Worm (Caenorhabditis elegans) whole organism, young adult: ENCODE results near the gene dib-1.

ENCODE experiments used
- B0019.2 ChIP-seq: fragments of 200-800 bp; sonication (Bioruptor generic); conservative IDR thresholded peaks from 2 replicates; pipeline ENCODE4 v1.3.6; 2022; ENCODE audit warnings: missing genetic modification reagents, missing genetic modification characterization, missing compliant biosample characterization
- C17E4.6 ChIP-seq: fragments of 200-800 bp; sonication (Bioruptor generic); IDR thresholded peaks from 2 replicates; pipeline ENCODE4 v1.3.6; 2022; ENCODE audit warnings: missing genetic modification reagents, missing genetic modification characterization, missing compliant biosample characterization
- F33H1.4 ChIP-seq: fragments of 200-800 bp; sonication (Bioruptor generic); IDR thresholded peaks from 2 replicates; pipeline ENCODE4 v1.3.6; 2022; ENCODE audit warnings: missing genetic modification reagents, missing genetic modification characterization, missing compliant biosample characterization
- T07F8.4 ChIP-seq: sonication (generic microtip); optimal IDR thresholded peaks from 2 replicates; lab custom pipeline; 2016; ENCODE audit warnings: mild to moderate bottlenecking, missing genetic modification characterization, moderate library complexity, missing compliant biosample characterization
- Y56A3A.18 ChIP-seq: fragments of 200-800 bp; sonication (Bioruptor generic); IDR thresholded peaks from 2 replicates; pipeline ENCODE4 v1.3.6; 2022; ENCODE audit warnings: missing genetic modification reagents, missing genetic modification characterization, missing compliant biosample characterization
- Y79H2A.3 ChIP-seq: fragments of 200-800 bp; sonication (Bioruptor generic); conservative IDR thresholded peaks from 2 replicates; pipeline ENCODE4 v1.3.6; 2022; ENCODE audit warnings: missing genetic modification reagents, missing genetic modification characterization, missing compliant biosample characterization
- aptf-3 ChIP-seq: fragments of 200-800 bp; sonication (Bioruptor generic); IDR thresholded peaks from 2 replicates; pipeline ENCODE4 v1.3.6; 2022; ENCODE audit warnings: missing genetic modification characterization, missing compliant biosample characterization
- athp-1 ChIP-seq: sonication (generic microtip); optimal IDR thresholded peaks from 2 replicates; lab custom pipeline; 2017; ENCODE audit warnings: mild to moderate bottlenecking, missing genetic modification characterization, missing compliant biosample characterization
- attf-3 ChIP-seq: fragments of 200-800 bp; sonication (Bioruptor generic); conservative IDR thresholded peaks from 2 replicates; pipeline ENCODE4 v1.3.6; 2022; ENCODE audit warnings: missing genetic modification reagents, missing genetic modification characterization, missing compliant biosample characterization
- attf-5 ChIP-seq: fragments of 200-800 bp; sonication (Bioruptor generic); optimal IDR thresholded peaks from 2 replicates; lab custom pipeline; 2018; ENCODE audit warnings: mild to moderate bottlenecking, missing genetic modification characterization, missing compliant biosample characterization
- attf-6 ChIP-seq: fragments of 200-800 bp; sonication (Bioruptor generic); IDR thresholded peaks from 2 replicates; pipeline ENCODE4 v1.3.6; 2022; ENCODE audit warnings: missing genetic modification reagents, missing genetic modification characterization, missing compliant biosample characterization
- bed-1 ChIP-seq: fragments of 200-800 bp; sonication (Bioruptor generic); IDR thresholded peaks from 2 replicates; pipeline ENCODE4 v1.3.6; 2022; ENCODE audit warnings: missing genetic modification reagents, missing genetic modification characterization, missing compliant biosample characterization
- bed-2 ChIP-seq: fragments of 200-800 bp; sonication (Bioruptor generic); IDR thresholded peaks from 2 replicates; pipeline ENCODE4 v1.3.6; 2022; ENCODE audit warnings: missing genetic modification reagents, missing genetic modification characterization, missing compliant biosample characterization
- ceh-79 ChIP-seq: sonication (generic microtip); optimal IDR thresholded peaks from 2 replicates; lab custom pipeline; 2017; ENCODE audit warnings: mild to moderate bottlenecking, missing genetic modification characterization, missing compliant biosample characterization
- ceh-91 ChIP-seq: fragments of 200-800 bp; sonication (Bioruptor generic); IDR thresholded peaks from 2 replicates; pipeline ENCODE4 v1.3.6; 2022; ENCODE audit warnings: missing genetic modification reagents, missing genetic modification characterization, missing compliant biosample characterization
- die-1 ChIP-seq: sonication (generic microtip); optimal IDR thresholded peaks from 2 replicates; lab custom pipeline; 2016; ENCODE audit warnings: missing genotype, mild to moderate bottlenecking, missing genetic modification characterization, missing compliant biosample characterization
- dox-1 ChIP-seq: fragments of 200-800 bp; sonication (Bioruptor generic); IDR thresholded peaks from 2 replicates; pipeline ENCODE4 v1.3.6; 2022; ENCODE audit warnings: missing genetic modification reagents, missing genetic modification characterization, missing compliant biosample characterization
- dpl-1 ChIP-seq: fragments of 150-350 bp; optimal IDR thresholded peaks from 2 replicates; lab custom pipeline; 2014; ENCODE audit warnings: missing biosample characterization, missing genetic modification reagents, missing genetic modification characterization
- gei-17 ChIP-seq: fragments of 200-800 bp; sonication (Bioruptor generic); optimal IDR thresholded peaks from 2 replicates; lab custom pipeline; 2018; ENCODE audit warnings: mild to moderate bottlenecking, missing genetic modification characterization, missing compliant biosample characterization
- hlh-26 ChIP-seq: fragments of 200-800 bp; sonication (Bioruptor generic); conservative IDR thresholded peaks from 2 replicates; pipeline ENCODE4 v1.3.6; 2022; ENCODE audit warnings: missing genetic modification reagents, missing genetic modification characterization, missing compliant biosample characterization
- hmg-1.2 ChIP-seq: fragments of 200-800 bp; sonication (Bioruptor generic); IDR thresholded peaks from 2 replicates; pipeline ENCODE4 v1.3.6; 2022; ENCODE audit warnings: missing genetic modification reagents, missing genetic modification characterization, missing compliant biosample characterization
- hrde-1 ChIP-seq: sonication (generic microtip); optimal IDR thresholded peaks from 2 replicates; lab custom pipeline; 2016; ENCODE audit warnings: missing genetic modification characterization, mild to moderate bottlenecking, missing compliant biosample characterization, moderate library complexity, missing genotype, missing genetic modification reagents, borderline replicate concordance
- lag-1 ChIP-seq: fragments of 200-800 bp; sonication (Bioruptor generic); IDR thresholded peaks from 2 replicates; pipeline ENCODE4 v1.3.6; 2022; ENCODE audit warnings: missing genetic modification reagents, missing genetic modification characterization, missing compliant biosample characterization
- let-607 ChIP-seq, 2 experiments: fragments of 200-800 bp in 1 of 2; sonication (Bioruptor generic) in 1 of 2; sonication (generic microtip) in 1 of 2; optimal IDR thresholded peaks; 2 replicates each; lab custom pipeline; 2016 to 2018; ENCODE audit warnings: mild to moderate bottlenecking in 2 of 2, missing compliant biosample characterization in 2 of 2, missing genetic modification characterization in 2 of 2, moderate library complexity in 2 of 2, missing genotype in 1 of 2
- lin-35 ChIP-seq, 3 experiments: fragments of 150-350 bp in 2 of 3; sonication (generic microtip) in 1 of 3; optimal IDR thresholded peaks; 2 replicates each; lab custom pipeline; 2014 to 2018; ENCODE audit warnings: missing biosample characterization in 3 of 3, missing genetic modification characterization in 3 of 3, missing genetic modification reagents in 3 of 3
- lin-40 ChIP-seq: sonication (generic microtip); optimal IDR thresholded peaks from 2 replicates; lab custom pipeline; 2016; ENCODE audit warnings: missing genetic modification characterization, mild to moderate bottlenecking, missing compliant biosample characterization, missing genotype, missing genetic modification reagents
- lir-1 ChIP-seq: fragments of 200-800 bp; sonication (Bioruptor generic); conservative IDR thresholded peaks from 2 replicates; pipeline ENCODE4 v1.3.6; 2022; ENCODE audit warnings: missing genetic modification reagents, missing genetic modification characterization, missing compliant biosample characterization
- lsl-1 ChIP-seq: fragments of 200-800 bp; sonication (Bioruptor generic); optimal IDR thresholded peaks from 2 replicates; lab custom pipeline; 2018; ENCODE audit warnings: mild to moderate bottlenecking, missing genetic modification characterization, moderate library complexity, missing compliant biosample characterization
- lsy-27 ChIP-seq: sonication (generic microtip); optimal IDR thresholded peaks from 2 replicates; lab custom pipeline; 2017; ENCODE audit warnings: missing genetic modification characterization, mild to moderate bottlenecking, missing compliant biosample characterization, antibody characterized with exemption, missing genotype, borderline replicate concordance; ENCODE audit not compliant: insufficient read depth
- madf-8 ChIP-seq: fragments of 200-800 bp; sonication (Bioruptor generic); conservative IDR thresholded peaks from 2 replicates; pipeline ENCODE4 v1.3.6; 2022; ENCODE audit warnings: missing genetic modification reagents, missing genetic modification characterization, missing compliant biosample characterization
- mcd-1 ChIP-seq: fragments of 200-800 bp; sonication (Bioruptor generic); IDR thresholded peaks from 2 replicates; pipeline ENCODE4 v1.3.6; 2022; ENCODE audit warnings: missing genetic modification reagents, missing genetic modification characterization, missing compliant biosample characterization
- mxl-1 ChIP-seq: sonication (generic microtip); optimal IDR thresholded peaks from 2 replicates; lab custom pipeline; 2016; ENCODE audit warnings: missing genetic modification characterization, missing compliant biosample characterization
- nfya-2 ChIP-seq: fragments of 200-800 bp; sonication (Bioruptor generic); IDR thresholded peaks from 2 replicates; pipeline ENCODE4 v1.3.6; 2022; ENCODE audit warnings: missing genetic modification reagents, missing genetic modification characterization, missing compliant biosample characterization
- nfyb-1 ChIP-seq: fragments of 200-800 bp; sonication (Bioruptor generic); IDR thresholded peaks from 2 replicates; pipeline ENCODE4 v1.3.6; 2022; ENCODE audit warnings: missing genetic modification reagents, missing genetic modification characterization, missing compliant biosample characterization
- nhr-179 ChIP-seq: sonication (generic microtip); optimal IDR thresholded peaks from 2 replicates; lab custom pipeline; 2016; ENCODE audit warnings: mild to moderate bottlenecking, missing genetic modification characterization, missing compliant biosample characterization
- nhr-27 ChIP-seq: fragments of 200-800 bp; sonication (Bioruptor generic); optimal IDR thresholded peaks from 2 replicates; lab custom pipeline; 2018; ENCODE audit warnings: mild to moderate bottlenecking, missing genetic modification characterization, moderate library complexity, missing compliant biosample characterization
- nhr-80 ChIP-seq: sonication (generic microtip); optimal IDR thresholded peaks from 2 replicates; lab custom pipeline; 2016; ENCODE audit warnings: missing genetic modification characterization, missing compliant biosample characterization
- pha-4 ChIP-seq: fragments of 150-350 bp; sonication (generic microtip); optimal IDR thresholded peaks from 2 replicates; lab custom pipeline; 2014; ENCODE audit warnings: missing biosample characterization, missing genetic modification reagents, missing genetic modification characterization
- rpc-1 ChIP-seq, 2 experiments: fragments of 150-350 bp in 1 of 2; sonication (generic microtip) in 1 of 2; optimal IDR thresholded peaks; 2 replicates each; lab custom pipeline; 2014 to 2018; ENCODE audit warnings: missing biosample characterization in 1 of 2, missing genetic modification characterization in 1 of 2, missing genetic modification reagents in 1 of 2, missing genotype in 1 of 2
- snpc-1.1 ChIP-seq: sonication (generic microtip); optimal IDR thresholded peaks from 2 replicates; lab custom pipeline; 2017; ENCODE audit warnings: missing genetic modification characterization, mild to moderate bottlenecking, missing compliant biosample characterization, antibody characterized with exemption, moderate library complexity, missing genotype, missing genetic modification reagents; ENCODE audit not compliant: insufficient read depth
- snpc-3.4 ChIP-seq: sonication (generic microtip); optimal IDR thresholded peaks from 2 replicates; lab custom pipeline; 2017; ENCODE audit warnings: missing genetic modification characterization, mild to moderate bottlenecking, missing compliant biosample characterization, antibody characterized with exemption, moderate library complexity, missing genotype, missing genetic modification reagents
- snpc-4 ChIP-seq, 5 experiments: fragments of 150-350 bp in 1 of 5; sonication (generic microtip) in 4 of 5; optimal IDR thresholded peaks; 2 replicates each; lab custom pipeline; 2014 to 2018; ENCODE audit warnings: missing genetic modification characterization in 5 of 5, missing biosample characterization in 3 of 5, antibody characterized with exemption in 2 of 5, mild to moderate bottlenecking in 2 of 5, missing compliant biosample characterization in 2 of 5, missing genotype in 2 of 5, moderate library complexity in 2 of 5, missing genetic modification reagents in 1 of 5
- sptf-2 ChIP-seq: fragments of 200-800 bp; sonication (Bioruptor generic); optimal IDR thresholded peaks from 2 replicates; lab custom pipeline; 2018; ENCODE audit warnings: mild to moderate bottlenecking, missing genetic modification characterization, missing compliant biosample characterization
- tbx-9 ChIP-seq: sonication (generic microtip); optimal IDR thresholded peaks from 2 replicates; lab custom pipeline; 2016; ENCODE audit warnings: borderline replicate concordance, missing genetic modification characterization, inconsistent platforms, missing compliant biosample characterization
- unc-62 ChIP-seq: fragments of 150-350 bp; optimal IDR thresholded peaks from 2 replicates; lab custom pipeline; 2014; ENCODE audit warnings: missing biosample characterization, missing genetic modification reagents, missing genetic modification characterization
- ztf-18 ChIP-seq: sonication (generic microtip); optimal IDR thresholded peaks from 2 replicates; lab custom pipeline; 2016; ENCODE audit warnings: missing genotype, mild to moderate bottlenecking, missing genetic modification characterization, missing compliant biosample characterization
- ztf-26 ChIP-seq: sonication (generic microtip); optimal IDR thresholded peaks from 2 replicates; lab custom pipeline; 2017; ENCODE audit warnings: missing genetic modification characterization, missing compliant biosample characterization

dib-1 gene

DNA sequence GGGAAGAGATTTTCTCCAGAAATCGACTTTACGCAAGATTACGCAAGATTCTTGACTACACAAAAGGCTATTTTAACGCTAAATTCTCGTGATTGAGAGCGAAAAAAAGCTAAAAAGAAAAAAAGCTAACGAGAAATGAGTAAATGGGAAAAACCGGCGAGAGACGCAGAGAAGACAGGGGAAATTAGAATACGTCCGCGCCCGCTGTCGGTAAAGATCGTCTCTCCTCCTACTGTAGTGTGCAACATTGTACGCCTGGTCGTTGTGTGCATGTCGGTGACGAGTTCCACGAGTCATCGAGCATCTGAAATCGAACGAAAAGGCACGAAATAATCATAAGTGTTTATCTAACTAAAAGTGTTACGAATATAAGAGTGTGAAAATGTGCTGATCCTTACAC is 23.9 kb downstream of the dib-1 start:
- TF ChIP-seq tbx-9 (no peak), bed-1 (GFP tag; lab: Robert Waterston, UW) (no peak), mcd-1 (peak; percentile 50; the same call in 1 of the 2 replicates), F33H1.4 (peak; percentile 58), snpc-1.1 (no peak), attf-3 (no peak), lin-35 (GFP tag; optimal IDR thresholded peaks at IDR 0.05; lab: Kevin White, UChicago) (no peak), attf-6 (GFP tag; lab: Robert Waterston, UW) (no peak), snpc-3.4 (tag; lab: Kevin White, UChicago) (no peak), hmg-1.2 (GFP tag; lab: Robert Waterston, UW) (peak; percentile 40; the same call in 1 of the 2 replicates), lsl-1 (GFP tag; lab: Kevin White, UChicago) (peak; percentile 83), ztf-18 (tag; lab: Kevin White, UChicago) (peak; percentile 19), ceh-79 (tag; lab: Kevin White, UChicago) (no peak), dox-1 (peak; percentile 39), lag-1 (GFP tag; lab: Robert Waterston, UW) (no peak), madf-8 (peak; percentile 93), B0019.2 (GFP tag; lab: Robert Waterston, UW) (no peak), pha-4 (tag; lab: Kevin White, UChicago) (no peak), hlh-26 (GFP tag; lab: Robert Waterston, UW) (no peak), unc-62 (GFP tag; lab: Kevin White, UChicago) (no peak), gei-17 (GFP tag; lab: Kevin White, UChicago) (no peak), lsy-27 (no peak), nfya-2 (GFP tag; lab: Robert Waterston, UW) (no peak), hrde-1 (tag; lab: Kevin White, UChicago) (no peak), athp-1 (tag; lab: Kevin White, UChicago) (no peak), mxl-1 (tag; lab: Kevin White, UChicago) (no peak), T07F8.4 (tag; lab: Kevin White, UChicago) (no peak), Y79H2A.3 (GFP tag; lab: Robert Waterston, UW) (no peak), Y56A3A.18 (GFP tag; lab: Robert Waterston, UW) (no peak), nhr-80 (tag; lab: Kevin White, UChicago) (no peak), sptf-2 (GFP tag; lab: Kevin White, UChicago) (no peak), nhr-179 (tag; lab: Kevin White, UChicago) (no peak), C17E4.6 (GFP tag; lab: Robert Waterston, UW) (no peak), aptf-3 (GFP tag; lab: Robert Waterston, UW) (no peak), lir-1 (no peak), lin-40 (tag; lab: Kevin White, UChicago) (no peak), ceh-91 (GFP tag; lab: Robert Waterston, UW) (peak; percentile 53; the same call in 1 of the 2 replicates), ztf-26 (no peak), snpc-4 (GFP tag; optimal IDR thresholded peaks at IDR 0.05; lab: Kevin White, UChicago) (no peak), snpc-4 (tag; optimal IDR thresholded peaks at IDR 0.05; lab: Kevin White, UChicago) (no peak), let-607 (tag; optimal IDR thresholded peaks at IDR 0.05; lab: Kevin White, UChicago) (no peak), attf-5 (no peak), nfyb-1 (GFP tag; lab: Robert Waterston, UW) (no peak), nhr-27 (tag; lab: Kevin White, UChicago) (no peak), dpl-1 (GFP tag; lab: Kevin White, UChicago) (peak; percentile 59), bed-2 (GFP tag; lab: Robert Waterston, UW) (no peak), die-1 (tag; lab: Kevin White, UChicago) (no peak), rpc-1 (optimal IDR thresholded peaks at IDR 0.05; lab: Kevin White, UChicago) (no peak), rpc-1 (tag; optimal IDR thresholded peaks at IDR 0.05; lab: Kevin White, UChicago) (no peak)
